Worm (Caenorhabditis elegans) whole organism, dauer: ENCODE data around the gene T07D4.2.

ENCODE experiments used
- unc-62 ChIP-seq: sonication (generic microtip); optimal IDR thresholded peaks from 2 replicates; lab custom pipeline; 2017; ENCODE audit warnings: missing biosample characterization, missing genetic modification reagents, missing genetic modification characterization

T07D4.2 gene

ce11 chrII:8853238-8853637, 20.5 kb downstream of the T07D4.2 start:
- no peak for TF ChIP-seq unc-62 (GFP tag; lab: Kevin White, UChicago)

- no peak for TF ChIP-seq unc-62 (GFP tag; lab: Kevin White, UChicago)
These were observed 21.6 kb downstream of the T07D4.2 start, which contains the start of gene oac-46 for ce11 chrII:8851996-8852587. TSS of gene oac-46 (minus strand) at chrII:8852096.

- TF ChIP-seq unc-62 (GFP tag; lab: Kevin White, UChicago), result no peak
These were observed 24.8 kb downstream of the T07D4.2 start for ce11 chrII:8848984-8849383.

- no peak for TF ChIP-seq unc-62 (GFP tag; lab: Kevin White, UChicago)
These were observed 27.8 kb downstream of the T07D4.2 start for ce11 chrII:8845932-8846331.

ce11 chrII:8845298-8845697, 28.4 kb downstream of the T07D4.2 start, which contains the start of gene agxt-1:
TSS of gene agxt-1 (plus strand) at chrII:8845598.
- TF ChIP-seq unc-62 (GFP tag; lab: Kevin White, UChicago), result no peak

- no peak for TF ChIP-seq unc-62 (GFP tag; lab: Kevin White, UChicago)
These were observed 29.1 kb downstream of the T07D4.2 start, which contains the start of gene F46C5.6 for ce11 chrII:8844465-8845126. TSS of gene F46C5.6 (minus strand) at chrII:8844515.

- TF ChIP-seq unc-62 (GFP tag; lab: Kevin White, UChicago), result no peak
These were observed 34.7 kb downstream of the T07D4.2 start, which contains the start of gene F46C5.7 for ce11 chrII:8839025-8839424. TSS of gene F46C5.7 (plus strand) at chrII:8839325.

ce11 chrII:8835857-8836256, 37.9 kb downstream of the T07D4.2 start, which contains the start of gene F46C5.4:
TSS of gene F46C5.4 (plus strand) at chrII:8836078.
- no peak for TF ChIP-seq unc-62 (GFP tag; lab: Kevin White, UChicago)

- no peak for TF ChIP-seq unc-62 (GFP tag; lab: Kevin White, UChicago)
These were observed 40.8 kb downstream of the T07D4.2 start for ce11 chrII:8832941-8833340.

- TF ChIP-seq unc-62 (GFP tag; lab: Kevin White, UChicago), result no peak
These were observed 42.8 kb downstream of the T07D4.2 start for ce11 chrII:8830917-8831316.

ce11 chrII:8829189-8829588, 44.6 kb downstream of the T07D4.2 start, which contains the start of gene F46C5.2:
TSS of gene F46C5.2 (minus strand) at chrII:8829289.
- TF ChIP-seq unc-62 (GFP tag; lab: Kevin White, UChicago), result no peak

- TF ChIP-seq unc-62 (GFP tag; lab: Kevin White, UChicago), result no peak
These were observed 48.0 kb downstream of the T07D4.2 start, which contains the start of gene nas-25 for ce11 chrII:8825769-8826168. TSS of gene nas-25 (plus strand) at chrII:8826069.

ce11 chrII:8822711-8823110, 51.0 kb downstream of the T07D4.2 start:
- TF ChIP-seq unc-62 (GFP tag; lab: Kevin White, UChicago), result no peak

ce11 chrII:8821140-8821595, 52.6 kb downstream of the T07D4.2 start, which contains the start of gene F46C5.1:
TSS of gene F46C5.1 (minus strand) at chrII:8821190.
- no peak for TF ChIP-seq unc-62 (GFP tag; lab: Kevin White, UChicago)

- TF ChIP-seq unc-62 (GFP tag; lab: Kevin White, UChicago), result no peak
These were observed 53.4 kb downstream of the T07D4.2 start for ce11 chrII:8820126-8820972.
